Fruit fly (Drosophila melanogaster) whole organism, embryonic: Measurements from ENCODE around the gene CG11251.

Experiments
- Abd-B ChIP-seq: fragments of 200-800 bp; sonication (Bioruptor generic); optimal IDR thresholded peaks from 2 replicates; lab custom pipeline; 2018; ENCODE audit warnings: missing biosample characterization, mild to moderate bottlenecking, missing genetic modification characterization, moderate library complexity
- Atf3 ChIP-seq: fragments of 200-800 bp; sonication (Bioruptor generic); optimal IDR thresholded peaks from 3 replicates; lab custom pipeline; 2016; ENCODE audit warnings: missing biosample characterization, missing genetic modification characterization
- B-H1 ChIP-seq: fragments of 200-800 bp; sonication (Bioruptor generic); IDR thresholded peaks from 3 replicates; pipeline ENCODE4 v1.3.6; 2022; ENCODE audit warnings: missing biosample characterization, missing genetic modification characterization
- Bteb2 ChIP-seq: fragments of 200-800 bp; sonication (Bioruptor generic); optimal IDR thresholded peaks from 2 replicates; lab custom pipeline; 2016; ENCODE audit warnings: missing biosample characterization, missing genetic modification characterization
- CG10366 ChIP-seq: fragments of 200-800 bp; sonication (Bioruptor generic); IDR thresholded peaks from 2 replicates; pipeline ENCODE4 v1.3.6; 2022; ENCODE audit warnings: missing biosample characterization, missing genetic modification characterization
- CG10462 ChIP-seq: fragments of 200-800 bp; sonication (Bioruptor generic); optimal IDR thresholded peaks from 2 replicates; lab custom pipeline; 2016; ENCODE audit warnings: missing biosample characterization, missing genetic modification characterization
- CG12071 ChIP-seq: fragments of 200-800 bp; sonication (Bioruptor generic); optimal IDR thresholded peaks from 3 replicates; lab custom pipeline; 2018; ENCODE audit warnings: missing biosample characterization, mild to moderate bottlenecking, missing genetic modification characterization
- CG12391 ChIP-seq: fragments of 200-800 bp; sonication (Bioruptor generic); optimal IDR thresholded peaks from 3 replicates; lab custom pipeline; 2018; ENCODE audit warnings: missing biosample characterization, mild to moderate bottlenecking, missing genetic modification characterization, moderate library complexity
- CG15479 ChIP-seq: fragments of 200-800 bp; sonication (Bioruptor generic); optimal IDR thresholded peaks from 3 replicates; lab custom pipeline; 2019; ENCODE audit warnings: missing biosample characterization, mild to moderate bottlenecking, missing genetic modification characterization, moderate library complexity
- CG17802 ChIP-seq: fragments of 200-800 bp; sonication (Bioruptor generic); optimal IDR thresholded peaks from 2 replicates; lab custom pipeline; 2018; ENCODE audit warnings: missing biosample characterization, mild to moderate bottlenecking, missing genetic modification characterization, moderate library complexity
- CG2875 ChIP-seq: fragments of 200-800 bp; sonication (Bioruptor generic); optimal IDR thresholded peaks from 2 replicates; lab custom pipeline; 2017; ENCODE audit warnings: missing biosample characterization, mild to moderate bottlenecking, missing genetic modification characterization, missing genetic modification reagents
- CG3281 ChIP-seq: fragments of 200-800 bp; sonication (Bioruptor generic); optimal IDR thresholded peaks from 3 replicates; lab custom pipeline; 2017; ENCODE audit warnings: missing biosample characterization, mild to moderate bottlenecking, missing genetic modification characterization
- CG33557 ChIP-seq: fragments of 200-800 bp; sonication (Bioruptor generic); optimal IDR thresholded peaks from 2 replicates; lab custom pipeline; 2019; ENCODE audit warnings: missing biosample characterization, mild to moderate bottlenecking, missing genetic modification characterization, moderate library complexity
- CG34376 ChIP-seq: fragments of 200-800 bp; sonication (Bioruptor generic); optimal IDR thresholded peaks from 2 replicates; lab custom pipeline; 2018; ENCODE audit warnings: missing biosample characterization, mild to moderate bottlenecking, missing genetic modification characterization
- CG6175 ChIP-seq: fragments of 200-800 bp; sonication (Bioruptor generic); IDR thresholded peaks from 3 replicates; pipeline ENCODE4 v1.3.6; 2022; ENCODE audit warnings: missing biosample characterization, missing genetic modification characterization
- CG6683 ChIP-seq: fragments of 200-800 bp; sonication (Bioruptor generic); optimal IDR thresholded peaks from 2 replicates; lab custom pipeline; 2017; ENCODE audit warnings: missing biosample characterization, mild to moderate bottlenecking, missing genetic modification characterization, missing genetic modification reagents
- Camta ChIP-seq: fragments of 200-800 bp; sonication (Bioruptor generic); optimal IDR thresholded peaks from 2 replicates; lab custom pipeline; 2016; ENCODE audit warnings: missing biosample characterization, missing genetic modification characterization
- CrebB ChIP-seq: fragments of 200-800 bp; sonication (Bioruptor generic); optimal IDR thresholded peaks from 3 replicates; lab custom pipeline; 2018; ENCODE audit warnings: missing biosample characterization, mild to moderate bottlenecking, missing genetic modification characterization
- Dad ChIP-seq: fragments of 200-800 bp; sonication (Bioruptor generic); optimal IDR thresholded peaks from 3 replicates; lab custom pipeline; 2016; ENCODE audit warnings: missing biosample characterization, missing genetic modification characterization
- Gsc ChIP-seq: fragments of 200-800 bp; sonication (Bioruptor generic); IDR thresholded peaks from 2 replicates; pipeline ENCODE4 v1.3.6; 2022; ENCODE audit warnings: missing biosample characterization, missing genetic modification characterization
- H15 ChIP-seq: fragments of 200-800 bp; sonication (Bioruptor generic); IDR thresholded peaks from 3 replicates; pipeline ENCODE4 v1.3.6; 2022; ENCODE audit warnings: missing biosample characterization, missing genetic modification characterization
- Hey ChIP-seq: fragments of 200-800 bp; sonication (Bioruptor generic); optimal IDR thresholded peaks from 3 replicates; lab custom pipeline; 2018; ENCODE audit warnings: missing biosample characterization, mild to moderate bottlenecking, missing genetic modification characterization
- HmgD ChIP-seq: fragments of 200-800 bp; sonication (Bioruptor generic); optimal IDR thresholded peaks from 3 replicates; lab custom pipeline; 2016; ENCODE audit warnings: missing biosample characterization, missing genetic modification characterization
- HmgZ ChIP-seq: fragments of 200-800 bp; sonication (Bioruptor generic); optimal IDR thresholded peaks from 2 replicates; lab custom pipeline; 2018; ENCODE audit warnings: missing biosample characterization, mild to moderate bottlenecking, missing genetic modification characterization
- Hr39 ChIP-seq: fragments of >200 bp; optimal IDR thresholded peaks from 2 replicates; lab custom pipeline; 2017
- Mad ChIP-seq: fragments of 200-800 bp; sonication (Bioruptor generic); optimal IDR thresholded peaks from 2 replicates; lab custom pipeline; 2016; ENCODE audit warnings: missing biosample characterization, missing genetic modification characterization
- Mrtf ChIP-seq: fragments of 200-800 bp; sonication (Bioruptor generic); IDR thresholded peaks from 3 replicates; pipeline ENCODE4 v1.3.6; 2022; ENCODE audit warnings: missing biosample characterization, missing genetic modification characterization
- Nf-YC ChIP-seq: fragments of 200-800 bp; optimal IDR thresholded peaks from 3 replicates; lab custom pipeline; 2019; ENCODE audit warnings: missing biosample characterization, mild to moderate bottlenecking, missing genetic modification characterization, moderate library complexity
- Pdp1 ChIP-seq, 2 experiments: fragments of 200-800 bp; sonication (Bioruptor generic); optimal IDR thresholded peaks; 3 replicates each; lab custom pipeline; 2016; ENCODE audit warnings: missing biosample characterization in 2 of 2, missing genetic modification characterization in 2 of 2, mild to moderate bottlenecking in 1 of 2, moderate library complexity in 1 of 2
- Poxn ChIP-seq: fragments of 200-800 bp; sonication (Bioruptor generic); IDR thresholded peaks from 2 replicates; pipeline ENCODE4 v1.3.6; 2022; ENCODE audit warnings: missing biosample characterization, missing genetic modification characterization
- Sry-δ ChIP-seq: fragments of 200-800 bp; sonication (Bioruptor generic); optimal IDR thresholded peaks from 2 replicates; lab custom pipeline; 2016; ENCODE audit warnings: missing biosample characterization, missing genetic modification characterization
- TFAM ChIP-seq: fragments of 200-800 bp; sonication (Bioruptor generic); optimal IDR thresholded peaks from 2 replicates; lab custom pipeline; 2017; ENCODE audit warnings: missing biosample characterization, missing genetic modification characterization, inconsistent platforms
- croc ChIP-seq: fragments of 200-800 bp; sonication (Bioruptor generic); conservative IDR thresholded peaks from 3 replicates; pipeline ENCODE4 v1.3.6; 2022; ENCODE audit warnings: missing biosample characterization, missing genetic modification characterization
- dmrt11E ChIP-seq: fragments of 200-800 bp; sonication (Bioruptor generic); optimal IDR thresholded peaks from 3 replicates; lab custom pipeline; 2018; ENCODE audit warnings: missing biosample characterization, mild to moderate bottlenecking, missing genetic modification characterization, moderate library complexity
- dpn ChIP-seq, 2 experiments: fragments of 200-800 bp; sonication (Bioruptor generic); optimal IDR thresholded peaks; 3 replicates each; lab custom pipeline; 2016; ENCODE audit warnings: missing biosample characterization in 2 of 2, missing genetic modification characterization in 2 of 2
- fd102C ChIP-seq: fragments of 200-800 bp; sonication (Bioruptor generic); optimal IDR thresholded peaks from 2 replicates; lab custom pipeline; 2018; ENCODE audit warnings: missing biosample characterization, mild to moderate bottlenecking, missing genetic modification characterization, moderate library complexity
- fd96Cb ChIP-seq: fragments of 200-800 bp; sonication (Bioruptor generic); optimal IDR thresholded peaks from 2 replicates; lab custom pipeline; 2018; ENCODE audit warnings: missing biosample characterization, mild to moderate bottlenecking, missing genetic modification characterization, moderate library complexity
- ftz-f1 ChIP-seq: fragments of 200-800 bp; sonication (Bioruptor generic); optimal IDR thresholded peaks from 2 replicates; lab custom pipeline; 2016; ENCODE audit warnings: missing biosample characterization, missing genetic modification characterization
- gcm2 ChIP-seq: fragments of 200-800 bp; sonication (Bioruptor generic); optimal IDR thresholded peaks from 2 replicates; lab custom pipeline; 2016; ENCODE audit warnings: missing biosample characterization, missing genetic modification characterization
- grn ChIP-seq: fragments of 200-800 bp; sonication (Bioruptor generic); optimal IDR thresholded peaks from 3 replicates; lab custom pipeline; 2017; ENCODE audit warnings: missing biosample characterization, missing genetic modification characterization
- h ChIP-seq: fragments of >200 bp; optimal IDR thresholded peaks from 2 replicates; lab custom pipeline; 2017
- hbn ChIP-seq: fragments of 200-800 bp; sonication (Bioruptor generic); IDR thresholded peaks from 2 replicates; pipeline ENCODE4 v1.3.6; 2022; ENCODE audit warnings: missing biosample characterization, missing genetic modification characterization; ENCODE audit not compliant: partially characterized antibody
- ind ChIP-seq: fragments of 200-800 bp; sonication (Bioruptor generic); optimal IDR thresholded peaks from 3 replicates; lab custom pipeline; 2016; ENCODE audit warnings: missing biosample characterization, missing genetic modification characterization
- lbe ChIP-seq: fragments of 200-800 bp; sonication (Bioruptor generic); optimal IDR thresholded peaks from 2 replicates; lab custom pipeline; 2016; ENCODE audit warnings: missing biosample characterization, mild to moderate bottlenecking, missing genetic modification characterization
- pita ChIP-seq: fragments of 200-800 bp; sonication (Bioruptor generic); optimal IDR thresholded peaks from 2 replicates; lab custom pipeline; 2017; ENCODE audit warnings: missing biosample characterization, mild to moderate bottlenecking, missing genetic modification characterization
- ranshi ChIP-seq: fragments of 200-800 bp; sonication (Bioruptor generic); IDR thresholded peaks from 2 replicates; pipeline ENCODE4 v1.3.6; 2022; ENCODE audit warnings: missing biosample characterization, missing genetic modification characterization
- sc ChIP-seq, 3 experiments: fragments of >200 bp in 2 of 3; fragments of 200-800 bp in 1 of 3; sonication (Bioruptor generic) in 1 of 3; optimal IDR thresholded peaks; 2 replicates in 2 of 3; 3 replicates in 1 of 3; lab custom pipeline; 2017; ENCODE audit warnings: mild to moderate bottlenecking in 1 of 3, missing biosample characterization in 1 of 3, missing genetic modification characterization in 1 of 3, missing genetic modification reagents in 1 of 3
- so ChIP-seq: fragments of 200-800 bp; sonication (Bioruptor generic); IDR thresholded peaks from 3 replicates; pipeline ENCODE4 v1.3.6; 2022; ENCODE audit warnings: missing biosample characterization, missing genetic modification characterization
- sug ChIP-seq: fragments of 200-800 bp; optimal IDR thresholded peaks from 2 replicates; lab custom pipeline; 2019; ENCODE audit warnings: missing biosample characterization, mild to moderate bottlenecking, missing genetic modification characterization, moderate library complexity
- tup ChIP-seq: fragments of 200-800 bp; sonication (Bioruptor generic); optimal IDR thresholded peaks from 2 replicates; lab custom pipeline; 2016; ENCODE audit warnings: missing biosample characterization, mild to moderate bottlenecking, missing genetic modification characterization, moderate library complexity
- twi ChIP-seq: fragments of 200-800 bp; optimal IDR thresholded peaks from 2 replicates; lab custom pipeline; 2019; ENCODE audit warnings: missing biosample characterization, mild to moderate bottlenecking, missing genetic modification characterization, moderate library complexity
- yki ChIP-seq: fragments of >200 bp; optimal IDR thresholded peaks from 3 replicates; lab custom pipeline; 2018

CG11251 gene

DNA sequence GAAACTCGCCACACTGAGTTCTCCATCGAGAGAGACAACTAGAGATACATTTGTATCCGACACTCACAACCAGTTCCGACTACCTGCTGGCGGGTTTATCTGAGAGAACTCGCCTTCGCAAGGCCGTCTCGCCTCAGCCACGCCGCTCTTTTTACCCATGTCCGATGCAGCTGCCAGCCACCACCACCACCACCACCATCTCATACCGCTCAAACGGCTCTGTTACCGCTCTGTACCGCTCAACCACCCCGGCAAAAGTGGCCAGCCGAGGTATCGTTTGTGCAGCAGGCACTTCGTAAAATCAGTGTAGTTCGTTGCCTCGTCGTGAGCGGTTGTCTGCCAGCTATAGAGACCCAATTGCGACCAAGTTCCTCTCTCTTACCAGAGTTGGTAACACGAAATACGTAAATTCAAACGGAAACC lies 24.2 kb upstream of the CG11251 start, which contains the start of gene trn (continued):
- TF ChIP-seq ftz-f1 (GFP tag; lab: Kevin White, UChicago) (peak; percentile 74), HmgZ (peak; percentile 46), croc (no peak), fd102C (GFP tag; lab: Kevin White, UChicago) (peak; percentile 3), dmrt11E (tag; lab: Kevin White, UChicago) (no peak), pita (GFP tag; lab: Kevin White, UChicago) (no peak), CG3281 (GFP tag; lab: Kevin White, UChicago) (peak; percentile 26), lbe (no peak), yki (peak; percentile 42), Nf-YC (peak; percentile 56), Gsc (GFP tag; lab: Robert Waterston, UW) (no peak), H15 (GFP tag; lab: Robert Waterston, UW) (no peak), HmgD (GFP tag; lab: Kevin White, UChicago) (no peak), CG12391 (tag; lab: Kevin White, UChicago) (peak; percentile 16), CG6175 (GFP tag; lab: Robert Waterston, UW) (0 out of 3 replicates have a peak, but pooled peaks have one; percentile 9), CG15479 (peak; percentile 75), so (GFP tag; lab: Robert Waterston, UW) (peak; percentile 34; the same call in 1 of the 3 replicates), Bteb2 (GFP tag; lab: Kevin White, UChicago) (no peak), B-H1 (no peak; the same call in 2 of the 3 replicates), CG2875 (GFP tag; lab: Kevin White, UChicago) (no peak), CG6683 (GFP tag; lab: Kevin White, UChicago) (no peak), CG12071 (peak; percentile 74), Mrtf (GFP tag; lab: Robert Waterston, UW) (no peak), fd96Cb (tag; lab: Kevin White, UChicago) (no peak), CrebB (tag; lab: Kevin White, UChicago) (peak; percentile 16), Mad (GFP tag; lab: Kevin White, UChicago) (peak; percentile 37), gcm2 (GFP tag; lab: Kevin White, UChicago) (no peak), TFAM (GFP tag; lab: Kevin White, UChicago) (no peak), sc (optimal IDR thresholded peaks at IDR 0.05; lab: Kevin White, UChicago) (no peak), sc (GFP tag; optimal IDR thresholded peaks at IDR 0.05; lab: Kevin White, UChicago) (no peak), sug (peak; percentile 38), Pdp1 (GFP tag; optimal IDR thresholded peaks at IDR 0.05; lab: Kevin White, UChicago) (peak; percentile 19 to 21), ranshi (GFP tag; lab: Robert Waterston, UW) (peak; percentile 8; the same call in 1 of the 2 replicates), Poxn (GFP tag; lab: Robert Waterston, UW) (no peak), Abd-B (GFP tag; lab: Kevin White, UChicago) (no peak), Hey (tag; lab: Kevin White, UChicago) (no peak), hbn (GFP tag; lab: Robert Waterston, UW) (no peak; the same call in 1 of the 2 replicates), Dad (GFP tag; lab: Kevin White, UChicago) (peak; percentile 5), twi (tag; lab: Kevin White, UChicago) (peak; percentile 39), grn (no peak), Atf3 (no peak), ind (no peak), CG17802 (no peak), CG10366 (GFP tag; lab: Robert Waterston, UW) (no peak), dpn (GFP tag; optimal IDR thresholded peaks at IDR 0.05; lab: Kevin White, UChicago) (no peak), Sry-δ (GFP tag; lab: Kevin White, UChicago) (no peak), tup (no peak), Hr39 (lab: Kevin White, UChicago) (no peak), h (lab: Kevin White, UChicago) (no peak), Camta (GFP tag; lab: Kevin White, UChicago) (no peak), CG33557 (GFP tag; lab: Kevin White, UChicago) (peak; percentile 58), CG34376 (GFP tag; lab: Kevin White, UChicago) (peak; percentile 14), CG10462 (GFP tag; lab: Kevin White, UChicago) (no peak)
